Fruit fly (Drosophila melanogaster) whole organism, embryonic: ENCODE results near the gene CG4854.

Experiments
- Antp ChIP-seq: fragments of 200-800 bp; sonication (Bioruptor generic); optimal IDR thresholded peaks from 3 replicates; lab custom pipeline; 2016; ENCODE audit warnings: missing biosample characterization, missing genetic modification characterization
- Awh ChIP-seq: fragments of 200-800 bp; sonication (Bioruptor generic); IDR thresholded peaks from 2 replicates; pipeline ENCODE4, ENCODE4 v1.3.6; 2022; ENCODE audit warnings: missing biosample characterization, missing genetic modification characterization
- BEAF-32 ChIP-seq: fragments of 200-800 bp; sonication (Bioruptor generic); optimal IDR thresholded peaks from 3 replicates; lab custom pipeline; 2017; ENCODE audit warnings: missing biosample characterization, missing genetic modification characterization, mild to moderate bottlenecking, moderate library complexity, missing genetic modification reagents
- Bdp1 ChIP-seq: fragments of 200-800 bp; sonication (Bioruptor generic); optimal IDR thresholded peaks from 3 replicates; lab custom pipeline; 2016; ENCODE audit warnings: missing biosample characterization, missing genetic modification characterization
- CG10462 ChIP-seq: fragments of 200-800 bp; sonication (Bioruptor generic); optimal IDR thresholded peaks from 2 replicates; lab custom pipeline; 2016; ENCODE audit warnings: missing biosample characterization, missing genetic modification characterization
- CG10543 ChIP-seq: fragments of 200-800 bp; sonication (Bioruptor generic); optimal IDR thresholded peaks from 3 replicates; lab custom pipeline; 2017; ENCODE audit warnings: missing biosample characterization, mild to moderate bottlenecking, missing genetic modification characterization, moderate library complexity
- CG11247 ChIP-seq: fragments of 200-800 bp; sonication (Bioruptor generic); IDR thresholded peaks from 2 replicates; pipeline ENCODE4 v1.3.6; 2022; ENCODE audit warnings: missing biosample characterization, missing genetic modification characterization
- CG12236 ChIP-seq: fragments of 200-800 bp; sonication (Bioruptor generic); optimal IDR thresholded peaks from 2 replicates; lab custom pipeline; 2016; ENCODE audit warnings: missing biosample characterization, missing genetic modification characterization
- CG12391 ChIP-seq: fragments of 200-800 bp; sonication (Bioruptor generic); optimal IDR thresholded peaks from 3 replicates; lab custom pipeline; 2018; ENCODE audit warnings: missing biosample characterization, mild to moderate bottlenecking, missing genetic modification characterization, moderate library complexity
- CG12659 ChIP-seq: fragments of 200-800 bp; sonication (Bioruptor generic); optimal IDR thresholded peaks from 3 replicates; lab custom pipeline; 2017; ENCODE audit warnings: mild to moderate bottlenecking, missing biosample characterization, missing genetic modification reagents, missing genetic modification characterization
- CG12744 ChIP-seq: fragments of 200-800 bp; sonication (Bioruptor generic); optimal IDR thresholded peaks from 2 replicates; lab custom pipeline; 2016; ENCODE audit warnings: missing biosample characterization, missing genetic modification characterization
- CG14050 ChIP-seq: fragments of 200-800 bp; sonication (Bioruptor generic); IDR thresholded peaks from 3 replicates; pipeline ENCODE4 v1.3.6; 2022; ENCODE audit warnings: missing biosample characterization, missing genetic modification characterization
- CG15011 ChIP-seq: fragments of 200-800 bp; sonication (Bioruptor generic); optimal IDR thresholded peaks from 3 replicates; lab custom pipeline; 2018; ENCODE audit warnings: missing biosample characterization, mild to moderate bottlenecking, missing genetic modification characterization
- CG15601 ChIP-seq: fragments of 200-800 bp; sonication (Bioruptor generic); optimal IDR thresholded peaks from 3 replicates; lab custom pipeline; 2019; ENCODE audit warnings: missing biosample characterization, mild to moderate bottlenecking, missing genetic modification characterization, moderate library complexity
- CG1647 ChIP-seq: fragments of 200-800 bp; sonication (Bioruptor generic); optimal IDR thresholded peaks from 3 replicates; lab custom pipeline; 2016; ENCODE audit warnings: missing biosample characterization, missing genetic modification characterization
- CG16779 ChIP-seq: fragments of 200-800 bp; sonication (Bioruptor generic); IDR thresholded peaks from 2 replicates; pipeline ENCODE4 v1.3.6; 2022; ENCODE audit warnings: missing biosample characterization, missing genetic modification characterization
- CG16863 ChIP-seq: fragments of 200-800 bp; sonication (Bioruptor generic); optimal IDR thresholded peaks from 3 replicates; lab custom pipeline; 2016; ENCODE audit warnings: missing biosample characterization, missing genetic modification characterization
- CG17328 ChIP-seq: fragments of 200-800 bp; sonication (Bioruptor generic); IDR thresholded peaks from 2 replicates; pipeline ENCODE4 v1.3.6; 2022; ENCODE audit warnings: missing biosample characterization, missing genetic modification characterization
- CG1832 ChIP-seq: fragments of 200-800 bp; sonication (Bioruptor generic); optimal IDR thresholded peaks from 2 replicates; lab custom pipeline; 2017; ENCODE audit warnings: missing biosample characterization, mild to moderate bottlenecking, missing genetic modification characterization, inconsistent platforms
- CG18476 ChIP-seq: fragments of 200-800 bp; sonication (Bioruptor generic); optimal IDR thresholded peaks from 2 replicates; lab custom pipeline; 2016; ENCODE audit warnings: missing biosample characterization, mild to moderate bottlenecking, missing genetic modification characterization
- CG18619 ChIP-seq: fragments of 200-800 bp; sonication (Bioruptor generic); optimal IDR thresholded peaks from 3 replicates; lab custom pipeline; 2017; ENCODE audit warnings: missing biosample characterization, mild to moderate bottlenecking, missing genetic modification characterization
- CG2116 ChIP-seq: fragments of 200-800 bp; sonication (Bioruptor generic); optimal IDR thresholded peaks from 3 replicates; lab custom pipeline; 2018; ENCODE audit warnings: missing biosample characterization, mild to moderate bottlenecking, missing genetic modification characterization
- CG31441 ChIP-seq: fragments of 200-800 bp; sonication (Bioruptor generic); IDR thresholded peaks from 2 replicates; pipeline ENCODE4 v1.3.6; 2022; ENCODE audit warnings: missing biosample characterization, missing genetic modification characterization
- CG3726 ChIP-seq: fragments of 200-800 bp; sonication (Bioruptor generic); IDR thresholded peaks from 3 replicates; pipeline ENCODE4, ENCODE4 v1.3.6; 2022; ENCODE audit warnings: missing biosample characterization, missing genetic modification characterization
- CG4282 ChIP-seq: fragments of 200-800 bp; sonication (Bioruptor generic); optimal IDR thresholded peaks from 2 replicates; lab custom pipeline; 2016; ENCODE audit warnings: missing biosample characterization, missing genetic modification characterization
- CG7372 ChIP-seq: fragments of 200-800 bp; sonication (Bioruptor generic); IDR thresholded peaks from 2 replicates; pipeline ENCODE4 v1.3.6; 2022; ENCODE audit warnings: missing biosample characterization, missing genetic modification characterization
- CG9727 ChIP-seq: fragments of 200-800 bp; sonication (Bioruptor generic); optimal IDR thresholded peaks from 3 replicates; lab custom pipeline; 2017; ENCODE audit warnings: missing biosample characterization, mild to moderate bottlenecking, missing genetic modification characterization
- CG9932 ChIP-seq: fragments of 200-800 bp; sonication (Bioruptor generic); IDR thresholded peaks from 2 replicates; pipeline ENCODE4 v1.3.6; 2022; ENCODE audit warnings: missing biosample characterization, missing genetic modification characterization
- Hmx ChIP-seq: fragments of 200-800 bp; sonication (Bioruptor generic); optimal IDR thresholded peaks from 2 replicates; lab custom pipeline; 2016; ENCODE audit warnings: missing biosample characterization, missing genetic modification characterization
- Hr51 ChIP-seq, 2 experiments: fragments of 200-800 bp; sonication (Bioruptor generic); optimal IDR thresholded peaks; 2 replicates in 1 of 2; 3 replicates in 1 of 2; lab custom pipeline; 2016 to 2018; ENCODE audit warnings: missing biosample characterization in 2 of 2, missing genetic modification characterization in 2 of 2, mild to moderate bottlenecking in 1 of 2, moderate library complexity in 1 of 2
- Meics ChIP-seq: fragments of 200-800 bp; sonication (Bioruptor generic); optimal IDR thresholded peaks from 2 replicates; lab custom pipeline; 2017; ENCODE audit warnings: missing biosample characterization, mild to moderate bottlenecking, missing genetic modification characterization
- Mes4 ChIP-seq: fragments of 200-800 bp; sonication (Bioruptor generic); optimal IDR thresholded peaks from 2 replicates; lab custom pipeline; 2016; ENCODE audit warnings: missing biosample characterization, missing genetic modification characterization
- Myb ChIP-seq: fragments of 200-800 bp; sonication (Bioruptor generic); optimal IDR thresholded peaks from 2 replicates; lab custom pipeline; 2016; ENCODE audit warnings: missing biosample characterization, missing genetic modification characterization
- NfI ChIP-seq: fragments of 200-800 bp; sonication (Bioruptor generic); optimal IDR thresholded peaks from 3 replicates; lab custom pipeline; 2018; ENCODE audit warnings: missing biosample characterization, mild to moderate bottlenecking, missing genetic modification characterization, moderate library complexity
- Oli ChIP-seq: fragments of 200-800 bp; sonication (Bioruptor generic); optimal IDR thresholded peaks from 2 replicates; lab custom pipeline; 2018; ENCODE audit warnings: missing biosample characterization, mild to moderate bottlenecking, missing genetic modification characterization, moderate library complexity
- Poxn ChIP-seq: fragments of 200-800 bp; sonication (Bioruptor generic); IDR thresholded peaks from 2 replicates; pipeline ENCODE4 v1.3.6; 2022; ENCODE audit warnings: missing biosample characterization, missing genetic modification characterization
- al ChIP-seq: fragments of 200-800 bp; sonication (Bioruptor generic); IDR thresholded peaks from 2 replicates; pipeline ENCODE4 v1.3.6; 2022; ENCODE audit warnings: missing biosample characterization, missing genetic modification characterization
- az2 ChIP-seq: fragments of 200-800 bp; sonication (Bioruptor generic); optimal IDR thresholded peaks from 3 replicates; lab custom pipeline; 2016; ENCODE audit warnings: missing biosample characterization, missing genetic modification characterization
- bab2 ChIP-seq: fragments of 200-800 bp; sonication (Bioruptor generic); optimal IDR thresholded peaks from 2 replicates; lab custom pipeline; 2016; ENCODE audit warnings: missing biosample characterization, missing genetic modification characterization
- gcm2 ChIP-seq: fragments of 200-800 bp; sonication (Bioruptor generic); optimal IDR thresholded peaks from 2 replicates; lab custom pipeline; 2016; ENCODE audit warnings: missing biosample characterization, missing genetic modification characterization
- ham ChIP-seq: fragments of 200-800 bp; sonication (Bioruptor generic); IDR thresholded peaks from 2 replicates; pipeline ENCODE4 v1.3.6; 2022; ENCODE audit warnings: missing biosample characterization, missing genetic modification characterization
- hb ChIP-seq: fragments of 200-800 bp; sonication (Bioruptor generic); IDR thresholded peaks from 3 replicates; pipeline ENCODE4 v1.3.6; 2022; ENCODE audit warnings: missing biosample characterization, missing genetic modification characterization; ENCODE audit not compliant: partially characterized antibody
- ken ChIP-seq: fragments of 200-800 bp; sonication (Bioruptor generic); IDR thresholded peaks from 3 replicates; pipeline ENCODE4 v1.3.6; 2022; ENCODE audit warnings: missing biosample characterization, missing genetic modification characterization
- ranshi ChIP-seq: fragments of 200-800 bp; sonication (Bioruptor generic); IDR thresholded peaks from 2 replicates; pipeline ENCODE4 v1.3.6; 2022; ENCODE audit warnings: missing biosample characterization, missing genetic modification characterization
- sd ChIP-seq: fragments of 200-800 bp; sonication (Bioruptor generic); optimal IDR thresholded peaks from 3 replicates; lab custom pipeline; 2018; ENCODE audit warnings: missing biosample characterization, mild to moderate bottlenecking, missing genetic modification characterization, moderate library complexity
- seq ChIP-seq: fragments of 200-800 bp; sonication (Bioruptor generic); IDR thresholded peaks from 2 replicates; pipeline ENCODE4 v1.3.6; 2022; ENCODE audit warnings: missing biosample characterization, missing genetic modification characterization
- zf30C ChIP-seq: fragments of 200-800 bp; sonication (Bioruptor generic); optimal IDR thresholded peaks from 3 replicates; lab custom pipeline; 2018; ENCODE audit warnings: missing biosample characterization, mild to moderate bottlenecking, missing genetic modification characterization

CG4854 gene

dm6 chr3R:20021152-20021769 is 6.6 kb upstream of the CG4854 start, which contains the start of the genes PIG-L and psidin (continued):
- TF ChIP-seq CG12744 (GFP tag; lab: Kevin White, UChicago) (peak; percentile 48), bab2 (peak; percentile 90), Awh (GFP tag; lab: Robert Waterston, UW) (0 out of 2 replicates have a peak, but pooled peaks have one; percentile 21), CG18619 (GFP tag; lab: Kevin White, UChicago) (peak; percentile 86), ken (GFP tag; lab: Robert Waterston, UW) (peak; percentile 77), Bdp1 (GFP tag; lab: Kevin White, UChicago) (peak; percentile 78), Poxn (GFP tag; lab: Robert Waterston, UW) (no peak)

DNA sequence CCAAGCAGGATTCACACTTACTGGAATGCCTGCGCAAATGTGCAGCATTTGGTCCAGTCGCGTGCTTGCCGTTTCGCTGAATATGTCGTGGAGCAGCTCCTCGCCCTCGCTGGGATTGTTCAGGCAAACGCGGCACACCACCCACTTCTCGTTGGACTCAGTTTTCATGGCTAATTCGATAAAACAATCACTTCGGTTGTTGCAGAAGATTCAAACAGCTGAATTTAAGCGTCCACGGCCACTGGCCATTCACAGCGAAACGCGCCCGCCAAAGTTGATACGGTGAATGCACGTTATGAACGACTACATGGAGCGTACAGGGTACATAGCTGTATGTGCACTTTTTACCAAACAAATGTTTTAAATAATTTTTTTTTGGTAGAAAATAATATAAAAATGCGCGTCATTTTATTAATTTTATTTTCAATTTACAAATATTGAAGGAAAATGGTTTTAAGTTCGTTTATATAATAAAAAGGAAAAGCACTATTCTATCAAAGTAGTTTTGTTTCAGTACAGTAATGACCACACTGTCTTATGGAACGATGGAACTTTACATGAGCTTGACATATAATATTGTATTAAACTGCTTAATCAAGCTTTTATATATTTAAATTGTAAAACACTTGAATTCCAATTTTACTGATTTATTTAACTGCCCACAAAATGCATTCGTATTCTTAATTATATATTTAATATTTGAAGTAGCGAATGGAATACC is 3.3 kb downstream of the CG4854 start, which contains the start of gene trem:
trem (minus strand) TSS at position 267 of the 721 bp plus-strand sequence.
- TF ChIP-seq Antp (GFP tag; lab: Kevin White, UChicago) (peak; percentile 10), CG18476 (GFP tag; lab: Kevin White, UChicago) (peak; percentile 32), CG15011 (no peak), CG11247 (GFP tag; lab: Robert Waterston, UW) (peak; percentile 61), CG9932 (GFP tag; lab: Robert Waterston, UW) (peak; percentile 90), CG4282 (GFP tag; lab: Kevin White, UChicago) (no peak), CG10543 (GFP tag; lab: Kevin White, UChicago) (peak; percentile 78), al (peak; percentile 69), Meics (peak; percentile 81), CG1832 (GFP tag; lab: Kevin White, UChicago) (no peak), Myb (peak; percentile 10), CG31441 (no peak; the same call in none of the 2 replicates), Oli (peak; percentile 77), Hmx (peak; percentile 27), sd (tag; lab: Kevin White, UChicago) (peak; percentile 14), CG16863 (peak; percentile 5), CG14050 (peak; percentile 25; the same call in 1 of the 3 replicates), CG17328 (peak; percentile 13; the same call in 1 of the 2 replicates), Hr51 (GFP tag; optimal IDR thresholded peaks at IDR 0.05; lab: Kevin White, UChicago) (peak; percentile 12 to 74), Mes4 (GFP tag; lab: Kevin White, UChicago) (no peak), ranshi (GFP tag; lab: Robert Waterston, UW) (peak; percentile 41; the same call in 1 of the 2 replicates), BEAF-32 (peak; percentile 13), NfI (peak; percentile 66), CG12391 (tag; lab: Kevin White, UChicago) (peak; percentile 83), CG1647 (no peak), ham (GFP tag; lab: Robert Waterston, UW) (no peak), seq (0 out of 2 replicates have a peak, but pooled peaks have one; percentile 24), CG3726 (GFP tag; lab: Robert Waterston, UW) (peak; percentile 57; the same call in 1 of the 3 replicates), CG9727 (GFP tag; lab: Kevin White, UChicago) (peak; percentile 88), hb (GFP tag; lab: Robert Waterston, UW) (no peak), CG2116 (GFP tag; lab: Kevin White, UChicago) (peak; percentile 34), zf30C (no peak), gcm2 (GFP tag; lab: Kevin White, UChicago) (no peak), CG15601 (tag; lab: Kevin White, UChicago) (peak; percentile 55), az2 (GFP tag; lab: Kevin White, UChicago) (peak; percentile 73), CG10462 (GFP tag; lab: Kevin White, UChicago) (peak; percentile 65), CG12236 (GFP tag; lab: Kevin White, UChicago) (no peak), CG16779 (GFP tag; lab: Robert Waterston, UW) (0 out of 2 replicates have a peak, but pooled peaks have one; percentile 35), CG12659 (GFP tag; lab: Kevin White, UChicago) (peak; percentile 80), CG7372 (GFP tag; lab: Robert Waterston, UW) (peak; percentile 57)
